Worm (Caenorhabditis elegans) whole organism, mixed stage, embryonic: Measurements from ENCODE around the gene F42F12.11.
"Not testable (repeated sequence)": the region's sequence is repeated elsewhere in the genome, so short reads cannot be mapped to it uniquely, and the experiment has no call there.

Source experiments
- elt-1 ChIP-seq: sonication (generic microtip); optimal IDR thresholded peaks from 2 replicates; lab custom pipeline; 2017; ENCODE audit warnings: missing genetic modification characterization, mild to moderate bottlenecking, missing compliant biosample characterization, antibody characterized with exemption, moderate library complexity, borderline replicate concordance; ENCODE audit not compliant: insufficient read depth
- elt-3 ChIP-seq: fragments of 150-350 bp; optimal IDR thresholded peaks from 2 replicates; lab custom pipeline; 2014; ENCODE audit warnings: missing biosample characterization, missing genetic modification characterization
- nhr-12 ChIP-seq: fragments of 150-350 bp; optimal IDR thresholded peaks from 2 replicates; lab custom pipeline; 2014; ENCODE audit warnings: missing biosample characterization, missing genetic modification characterization

DNA sequence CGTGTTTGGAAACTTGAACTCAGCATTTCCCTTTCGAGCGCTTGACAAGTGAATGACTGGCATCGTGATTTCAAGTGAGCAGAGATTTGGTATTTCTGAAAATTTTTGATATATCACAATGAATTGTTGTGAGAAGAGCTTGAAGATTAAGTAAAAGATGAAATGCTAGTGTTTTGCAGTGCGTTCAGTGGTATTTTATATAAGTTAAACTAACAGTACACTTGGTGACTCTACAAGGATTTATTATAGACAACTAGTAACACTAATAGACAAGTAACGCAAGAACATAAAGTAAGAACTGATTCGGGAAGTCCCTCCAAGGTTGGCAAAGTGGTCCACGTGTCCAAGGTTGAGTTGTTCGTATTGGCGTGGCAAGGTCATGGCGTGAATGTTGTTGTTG lies 44.1 kb upstream of the F42F12.11 start, which contains the start of gene dot-1.3:
- TF ChIP-seq elt-3, nhr-12, elt-1 (tag; lab: Kevin White, UChicago): not testable (repeated sequence)
